Worm (Caenorhabditis elegans) whole organism, L4/young adult: Measurements from ENCODE around the gene ctsa-1.2.

Experiments
- W03F9.2 ChIP-seq: fragments of 150-350 bp; optimal IDR thresholded peaks from 2 replicates; lab custom pipeline; 2014; ENCODE audit warnings: missing biosample characterization, missing genetic modification characterization
- him-1 ChIP-seq: sonication (generic microtip); optimal IDR thresholded peaks from 2 replicates; lab custom pipeline; 2016; ENCODE audit warnings: missing genotype, missing genetic modification reagents, missing genetic modification characterization, missing compliant biosample characterization

ce11 chrII:11700200-11700599 is 39.0 kb upstream of the ctsa-1.2 start, which contains the start of gene inos-1:
- TF ChIP-seq W03F9.2 (tag; lab: Kevin White, UChicago) (no peak), him-1 (tag; lab: Kevin White, UChicago) (no peak)
